Worm (Caenorhabditis elegans) whole organism, L2 larva: ENCODE measurements around the gene F10A3.4.

ENCODE experiments used
- C34F6.9 ChIP-seq: fragments of 150-350 bp; optimal IDR thresholded peaks from 2 replicates; lab custom pipeline; 2014; ENCODE audit warnings: missing biosample characterization, missing genetic modification characterization
- R02D3.7 ChIP-seq: fragments of 150-350 bp; optimal IDR thresholded peaks from 2 replicates; lab custom pipeline; 2014; ENCODE audit warnings: missing biosample characterization, missing genetic modification characterization
- Y55F3AM.14 ChIP-seq: fragments of 200-800 bp; sonication (Bioruptor generic); optimal IDR thresholded peaks from 2 replicates; lab custom pipeline; 2018; ENCODE audit warnings: mild to moderate bottlenecking, missing genetic modification characterization, missing compliant biosample characterization
- ZK546.5 ChIP-seq: sonication (generic microtip); optimal IDR thresholded peaks from 2 replicates; lab custom pipeline; 2017; ENCODE audit warnings: missing biosample characterization, missing genetic modification characterization
- alr-1 ChIP-seq: fragments of 150-350 bp; optimal IDR thresholded peaks from 2 replicates; lab custom pipeline; 2014; ENCODE audit warnings: missing biosample characterization, missing genetic modification characterization
- aly-2 ChIP-seq: fragments of 150-350 bp; optimal IDR thresholded peaks from 2 replicates; lab custom pipeline; 2014; ENCODE audit warnings: missing biosample characterization, missing genetic modification characterization
- ama-1 ChIP-seq: fragments of 150-350 bp; optimal IDR thresholded peaks from 2 replicates; lab custom pipeline; 2018; ENCODE audit warnings: inconsistent platforms
- ceh-16 ChIP-seq: fragments of 150-350 bp; optimal IDR thresholded peaks from 2 replicates; lab custom pipeline; 2014; ENCODE audit warnings: missing biosample characterization, missing genetic modification characterization
- ceh-82 ChIP-seq: fragments of 150-350 bp; optimal IDR thresholded peaks from 2 replicates; lab custom pipeline; 2014; ENCODE audit warnings: missing biosample characterization, missing genetic modification characterization
- crh-2 ChIP-seq: sonication (generic microtip); optimal IDR thresholded peaks from 2 replicates; lab custom pipeline; 2017; ENCODE audit warnings: missing biosample characterization, missing genetic modification characterization
- dmd-4 ChIP-seq: sonication (generic microtip); optimal IDR thresholded peaks from 2 replicates; lab custom pipeline; 2017; ENCODE audit warnings: missing biosample characterization, missing genetic modification characterization
- elt-1 ChIP-seq: fragments of 150-350 bp; optimal IDR thresholded peaks from 2 replicates; lab custom pipeline; 2014; ENCODE audit warnings: missing biosample characterization, missing genetic modification characterization
- elt-3 ChIP-seq: sonication (generic microtip); optimal IDR thresholded peaks from 2 replicates; lab custom pipeline; 2017; ENCODE audit warnings: missing biosample characterization, missing genetic modification characterization
- fos-1 ChIP-seq: fragments of 150-350 bp; optimal IDR thresholded peaks from 2 replicates; lab custom pipeline; 2014; ENCODE audit warnings: missing biosample characterization, missing genetic modification characterization
- lin-11 ChIP-seq: fragments of 150-350 bp; sonication (generic microtip); optimal IDR thresholded peaks from 2 replicates; lab custom pipeline; 2014; ENCODE audit warnings: missing biosample characterization, missing genetic modification characterization, inconsistent platforms, mixed read lengths
- lin-13 ChIP-seq: fragments of 150-350 bp; optimal IDR thresholded peaks from 2 replicates; lab custom pipeline; 2014; ENCODE audit warnings: missing biosample characterization, missing genetic modification reagents, missing genetic modification characterization
- lin-39 ChIP-seq: fragments of 150-350 bp; optimal IDR thresholded peaks from 2 replicates; lab custom pipeline; 2014; ENCODE audit warnings: missing biosample characterization, missing genetic modification reagents, missing genetic modification characterization
- mab-5 ChIP-seq: fragments of 150-350 bp; optimal IDR thresholded peaks from 2 replicates; lab custom pipeline; 2014; ENCODE audit warnings: missing biosample characterization, missing genetic modification characterization
- mbf-1 ChIP-seq: sonication (generic microtip); optimal IDR thresholded peaks from 2 replicates; lab custom pipeline; 2017; ENCODE audit warnings: missing biosample characterization, missing genetic modification characterization
- nhr-11 ChIP-seq: fragments of 150-350 bp; optimal IDR thresholded peaks from 2 replicates; lab custom pipeline; 2014; ENCODE audit warnings: missing biosample characterization, missing genetic modification characterization
- nhr-129 ChIP-seq: fragments of 150-350 bp; optimal IDR thresholded peaks from 2 replicates; lab custom pipeline; 2014; ENCODE audit warnings: missing biosample characterization, missing genetic modification characterization
- nhr-21 ChIP-seq: fragments of 150-350 bp; optimal IDR thresholded peaks from 2 replicates; lab custom pipeline; 2014; ENCODE audit warnings: missing biosample characterization, missing genetic modification characterization
- nhr-23 ChIP-seq: fragments of 150-350 bp; optimal IDR thresholded peaks from 2 replicates; lab custom pipeline; 2014; ENCODE audit warnings: missing biosample characterization, missing genetic modification reagents, missing genetic modification characterization
- nhr-6 ChIP-seq: fragments of 150-350 bp; optimal IDR thresholded peaks from 2 replicates; lab custom pipeline; 2014; ENCODE audit warnings: missing biosample characterization, missing genetic modification characterization
- nhr-77 ChIP-seq: fragments of 150-350 bp; optimal IDR thresholded peaks from 2 replicates; lab custom pipeline; 2014; ENCODE audit warnings: missing biosample characterization, missing genetic modification characterization
- peb-1 ChIP-seq: fragments of 150-350 bp; optimal IDR thresholded peaks from 2 replicates; lab custom pipeline; 2014; ENCODE audit warnings: missing biosample characterization, missing genetic modification characterization
- sem-4 ChIP-seq: fragments of 150-350 bp; optimal IDR thresholded peaks from 2 replicates; lab custom pipeline; 2014; ENCODE audit warnings: missing biosample characterization, missing genetic modification reagents, missing genetic modification characterization
- skn-1 ChIP-seq: sonication (generic microtip); optimal IDR thresholded peaks from 2 replicates; lab custom pipeline; 2017; ENCODE audit warnings: missing biosample characterization, missing genetic modification characterization
- sma-3 ChIP-seq: sonication (generic microtip); optimal IDR thresholded peaks from 2 replicates; lab custom pipeline; 2016; ENCODE audit warnings: missing genetic modification reagents, missing genetic modification characterization, missing compliant biosample characterization
- sma-9 ChIP-seq, 2 experiments: fragments of 150-350 bp in 1 of 2; sonication (generic microtip) in 1 of 2; optimal IDR thresholded peaks; 2 replicates each; lab custom pipeline; 2014 to 2016; ENCODE audit warnings: missing genetic modification characterization in 2 of 2, mild to moderate bottlenecking in 1 of 2, missing biosample characterization in 1 of 2, missing compliant biosample characterization in 1 of 2, missing genetic modification reagents in 1 of 2, moderate library complexity in 1 of 2
- snpc-4 ChIP-seq: fragments of 150-350 bp; optimal IDR thresholded peaks from 2 replicates; lab custom pipeline; 2014; ENCODE audit warnings: missing biosample characterization, missing genetic modification characterization
- unc-55 ChIP-seq: fragments of 150-350 bp; sonication (generic microtip); optimal IDR thresholded peaks from 3 replicates; lab custom pipeline; 2014; ENCODE audit warnings: missing biosample characterization, missing genetic modification reagents, missing genetic modification characterization
- zag-1 ChIP-seq: fragments of 150-350 bp; optimal IDR thresholded peaks from 2 replicates; lab custom pipeline; 2014; ENCODE audit warnings: missing biosample characterization, missing genetic modification characterization
- ztf-11 ChIP-seq: sonication (generic microtip); optimal IDR thresholded peaks from 2 replicates; lab custom pipeline; 2017; ENCODE audit warnings: missing biosample characterization, missing genetic modification characterization
- ztf-4 ChIP-seq: fragments of 150-350 bp; optimal IDR thresholded peaks from 2 replicates; lab custom pipeline; 2014; ENCODE audit warnings: missing biosample characterization, missing genetic modification characterization

F10A3.4 gene

DNA sequence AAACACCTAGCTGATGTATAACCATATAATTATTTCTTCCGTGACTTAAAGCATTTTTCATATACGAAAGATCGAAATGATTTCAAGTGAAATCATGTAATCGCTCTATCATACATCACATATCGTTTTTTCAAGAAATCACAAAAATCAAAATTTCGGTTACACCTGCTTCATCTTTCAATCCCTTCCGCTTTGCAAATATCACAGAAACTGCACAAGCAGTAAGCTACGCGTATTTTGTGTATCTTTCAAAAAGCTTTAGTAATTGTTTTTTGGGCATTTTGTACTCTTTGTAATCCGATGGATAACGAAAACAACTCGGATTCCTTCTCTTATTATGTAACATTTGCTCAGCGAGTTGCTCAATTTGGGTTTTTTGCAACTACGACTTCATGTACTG is 33.5 kb upstream of the F10A3.4 start, which contains the start of gene str-25:
TSS of gene str-25 (plus strand) at position 301 of the 400 bp plus-strand sequence.
- TF ChIP-seq alr-1 = no peak
- TF ChIP-seq R02D3.7 (tag; lab: Kevin White, UChicago) = no peak
- TF ChIP-seq ama-1 (lab: Kevin White, UChicago) = no peak
- TF ChIP-seq nhr-11 = no peak
- TF ChIP-seq elt-1 (tag; lab: Kevin White, UChicago) = no peak
- no peak for TF ChIP-seq peb-1 (tag; lab: Kevin White, UChicago)
- TF ChIP-seq ZK546.5 (tag; lab: Kevin White, UChicago) = no peak
- no peak for TF ChIP-seq ztf-11
- no peak for TF ChIP-seq lin-11 (tag; lab: Kevin White, UChicago)
- no peak for TF ChIP-seq crh-2
- no peak for TF ChIP-seq Y55F3AM.14
- no peak for TF ChIP-seq nhr-6 (tag; lab: Kevin White, UChicago)
- TF ChIP-seq nhr-23 (tag; lab: Kevin White, UChicago) = no peak
- no peak for TF ChIP-seq skn-1 (tag; lab: Kevin White, UChicago)

- no peak for TF ChIP-seq dmd-4 (tag; lab: Kevin White, UChicago)
- no peak for TF ChIP-seq aly-2 (tag; lab: Kevin White, UChicago)
- no peak for TF ChIP-seq mbf-1 (tag; lab: Kevin White, UChicago)
- no peak for TF ChIP-seq lin-11 (tag; lab: Kevin White, UChicago)
- TF ChIP-seq nhr-6 (tag; lab: Kevin White, UChicago) = no peak
- no peak for TF ChIP-seq C34F6.9 (tag; lab: Kevin White, UChicago)
- no peak for TF ChIP-seq ama-1 (lab: Kevin White, UChicago)
- TF ChIP-seq sma-3 = no peak
- no peak for TF ChIP-seq Y55F3AM.14
- TF ChIP-seq elt-3 = no peak
- TF ChIP-seq ceh-16 (tag; lab: Kevin White, UChicago) = no peak
- TF ChIP-seq lin-13 (GFP tag; lab: Kevin White, UChicago) = no peak
- TF ChIP-seq lin-39 = no peak
- TF ChIP-seq snpc-4 (tag; lab: Kevin White, UChicago) = no peak
- TF ChIP-seq unc-55 (GFP tag; lab: Kevin White, UChicago) = no peak
- no peak for TF ChIP-seq R02D3.7 (tag; lab: Kevin White, UChicago)
- TF ChIP-seq zag-1 (tag; lab: Kevin White, UChicago) = no peak
- no peak for TF ChIP-seq mab-5 (tag; lab: Kevin White, UChicago)
- TF ChIP-seq nhr-129 (tag; lab: Kevin White, UChicago) = no peak
- TF ChIP-seq peb-1 (tag; lab: Kevin White, UChicago) = no peak
Measured at ce11 chrV:16118601-16119000, 30.3 kb upstream of the F10A3.4 start, which contains the start of gene str-103. str-103 (minus strand) TSS chrV:16118701.

DNA sequence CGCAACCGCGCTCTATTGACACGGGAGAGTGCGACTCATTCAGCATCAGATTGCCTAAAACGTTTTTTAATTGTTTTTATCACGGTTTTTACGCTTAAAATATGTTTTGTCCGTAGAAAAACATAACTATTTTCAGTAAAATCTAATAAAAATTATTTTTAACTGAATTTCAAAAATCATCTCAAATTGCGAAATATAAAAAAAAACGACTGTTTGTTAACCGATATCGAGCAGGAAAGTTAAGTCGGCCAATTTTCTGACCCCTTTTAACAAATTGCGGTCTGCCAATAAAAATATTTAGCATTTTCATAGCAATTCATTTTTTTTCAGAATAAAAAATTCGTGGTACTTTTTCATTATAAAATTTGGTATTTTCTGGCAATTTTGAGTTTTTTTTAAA is 28.4 kb upstream of the F10A3.4 start:
- TF ChIP-seq snpc-4 (tag; lab: Kevin White, UChicago) = no peak
- TF ChIP-seq C34F6.9 (tag; lab: Kevin White, UChicago) = no peak
- TF ChIP-seq ztf-11 = no peak
- TF ChIP-seq ztf-4 (tag; lab: Kevin White, UChicago) = no peak
- TF ChIP-seq dmd-4 (tag; lab: Kevin White, UChicago) = no peak
- no peak for TF ChIP-seq mbf-1 (tag; lab: Kevin White, UChicago)
- no peak for TF ChIP-seq nhr-11
- TF ChIP-seq ceh-82 (tag; lab: Kevin White, UChicago) = no peak
- TF ChIP-seq sem-4 (tag; lab: Kevin White, UChicago) = no peak
- no peak for TF ChIP-seq elt-1 (tag; lab: Kevin White, UChicago)
- TF ChIP-seq ama-1 (lab: Kevin White, UChicago) = no peak
- TF ChIP-seq skn-1 (tag; lab: Kevin White, UChicago) = no peak
- no peak for TF ChIP-seq nhr-77 (tag; lab: Kevin White, UChicago)
- no peak for TF ChIP-seq nhr-21 (tag; lab: Kevin White, UChicago)
- no peak for TF ChIP-seq crh-2
- TF ChIP-seq, all 48 proteins: peak for 0

ce11 chrV:16120922-16121321 is 28.0 kb upstream of the F10A3.4 start, which contains the start of gene skr-3:
skr-3 (plus strand) TSS chrV:16121084.
- TF ChIP-seq sma-9 (GFP tag; optimal IDR thresholded peaks at IDR 0.05; lab: Kevin White, UChicago) (peak; percentile 38), sma-9 (tag; optimal IDR thresholded peaks at IDR 0.05; lab: Kevin White, UChicago) (no peak), fos-1 (tag; lab: Kevin White, UChicago) (peak; percentile 71), sem-4 (tag; lab: Kevin White, UChicago) (no peak)
- TF ChIP-seq, all 48 proteins: peak for 2
